Fruit fly (Drosophila melanogaster) whole organism: ENCODE data around the gene gw.

Source experiments
- CG8478 ChIP-seq: fragments of >200 bp; optimal IDR thresholded peaks from 2 replicates; lab custom pipeline; 2018; ENCODE audit warnings: inconsistent platforms
- Dll ChIP-seq: fragments of >200 bp; optimal IDR thresholded peaks from 2 replicates; lab custom pipeline; 2017
- EcR ChIP-seq, 2 experiments: fragments of >200 bp; optimal IDR thresholded peaks; 2 replicates each; lab custom pipeline; 2017; ENCODE audit warnings: missing biosample characterization in 2 of 2, missing genetic modification characterization in 2 of 2, missing genetic modification reagents in 2 of 2
- pan ChIP-seq: fragments of >200 bp; optimal IDR thresholded peaks from 2 replicates; lab custom pipeline; 2017
- psq ChIP-seq: fragments of >200 bp; optimal IDR thresholded peaks from 2 replicates; lab custom pipeline; 2017
- usp ChIP-seq: fragments of >200 bp; optimal IDR thresholded peaks from 2 replicates; lab custom pipeline; 2017; ENCODE audit warnings: missing biosample characterization, missing genetic modification characterization, mixed read lengths

gw gene

DNA sequence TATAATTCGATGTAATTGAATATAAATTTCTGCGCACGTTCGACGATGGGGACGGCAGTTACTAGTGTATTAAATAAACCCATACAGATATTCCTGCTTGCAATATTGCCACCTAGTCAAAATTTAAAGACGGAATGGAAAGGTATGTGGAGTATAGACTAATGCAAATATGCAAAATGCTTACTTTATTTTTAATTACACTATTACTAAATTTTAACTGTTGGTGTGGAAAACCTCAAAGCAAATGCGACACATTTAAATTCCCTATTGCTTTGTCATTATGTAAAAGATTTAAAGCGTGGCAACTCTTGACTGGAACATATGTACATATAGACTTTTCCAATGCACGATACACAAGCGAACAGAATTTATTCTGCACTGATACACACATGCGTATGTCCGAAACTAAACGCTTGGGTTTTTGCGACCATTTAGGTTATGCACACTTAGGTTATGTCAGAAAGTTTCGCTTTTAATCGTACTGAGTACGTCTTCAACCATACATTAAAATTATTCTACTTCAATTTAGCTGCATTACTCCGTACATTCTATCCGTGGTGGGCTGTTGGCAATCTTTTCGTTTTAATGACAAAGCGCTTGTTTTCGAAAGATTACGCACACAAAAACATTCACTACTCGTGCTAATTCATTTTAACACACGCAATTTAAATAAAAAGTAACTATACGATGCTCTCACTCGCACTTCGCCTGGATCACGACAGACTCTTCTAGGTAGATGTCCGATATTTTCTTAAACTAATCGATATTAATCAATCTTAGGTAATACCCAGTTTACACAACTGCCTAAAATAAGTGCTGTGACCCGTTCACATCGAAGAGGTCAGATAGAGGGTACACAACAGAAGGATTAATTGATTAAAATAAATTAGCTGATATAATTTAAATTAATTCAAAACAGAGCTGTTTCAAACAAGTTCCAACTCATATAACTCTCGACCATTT lies at the start of gene gw:
TSS of gene gw (minus strand) at position 725 of the 963 bp plus-strand sequence.
- TF ChIP-seq CG8478 (lab: Kevin White, UChicago) (no peak), usp (GFP tag; lab: Kevin White, UChicago) (no peak), EcR (GFP tag; optimal IDR thresholded peaks at IDR 0.05; lab: Kevin White, UChicago) (no peak), Dll (no peak), psq (lab: Kevin White, UChicago) (no peak), pan (lab: Kevin White, UChicago) (no peak)

- TF ChIP-seq pan (lab: Kevin White, UChicago) = no peak
These were observed 49.3 kb upstream of the gw start for dm6 chr4:709730-710129.

- TF ChIP-seq pan (lab: Kevin White, UChicago) (no peak), Dll (no peak), CG8478 (lab: Kevin White, UChicago) (no peak), usp (GFP tag; lab: Kevin White, UChicago) (no peak), psq (lab: Kevin White, UChicago) (no peak), EcR (GFP tag; optimal IDR thresholded peaks at IDR 0.05; lab: Kevin White, UChicago) (no peak)
These were observed 48.3 kb upstream of the gw start for dm6 chr4:708665-709064.

dm6 chr4:706847-707246 lies 46.4 kb upstream of the gw start:
- no peak for TF ChIP-seq Dll
- no peak for TF ChIP-seq EcR (GFP tag; optimal IDR thresholded peaks at IDR 0.05; lab: Kevin White, UChicago)
- TF ChIP-seq pan (lab: Kevin White, UChicago) = no peak
- no peak for TF ChIP-seq usp (GFP tag; lab: Kevin White, UChicago)
- no peak for TF ChIP-seq psq (lab: Kevin White, UChicago)
- no peak for TF ChIP-seq CG8478 (lab: Kevin White, UChicago)

DNA sequence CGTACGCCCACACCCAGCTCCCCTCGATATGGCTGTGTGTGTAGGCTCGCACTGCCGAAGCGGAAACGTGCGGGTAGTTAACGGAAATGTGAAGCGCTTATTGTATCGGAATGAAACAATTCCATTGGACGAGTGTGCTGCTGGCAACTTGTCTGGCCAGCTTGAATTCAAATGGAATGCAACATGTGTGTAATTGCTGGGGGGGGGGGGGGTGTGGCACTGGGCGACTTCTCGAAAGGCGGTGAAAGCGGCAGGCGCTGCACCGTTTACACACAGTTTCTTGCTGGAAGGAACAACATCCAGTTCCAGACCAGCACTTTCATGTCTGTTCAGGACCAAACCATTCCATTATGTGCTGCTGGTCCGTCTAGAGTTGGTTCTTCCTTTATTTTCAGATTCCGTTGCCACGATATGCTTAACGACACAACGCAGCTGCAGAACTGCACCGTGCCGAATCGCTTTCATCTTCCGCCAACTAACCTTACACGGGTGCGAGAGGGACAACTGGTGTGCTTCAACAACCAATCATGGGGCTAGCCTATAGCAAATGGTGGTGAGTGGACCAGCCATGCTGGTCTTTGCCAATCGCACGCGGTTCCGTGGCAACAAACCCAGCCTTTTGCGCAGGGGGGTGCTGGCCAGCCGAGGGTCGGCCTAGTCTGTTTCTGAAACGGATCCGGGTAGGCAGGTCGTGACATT lies 43.7 kb upstream of the gw start:
- no peak for TF ChIP-seq Dll
- peak; percentile 65 for TF ChIP-seq pan (lab: Kevin White, UChicago)

DNA sequence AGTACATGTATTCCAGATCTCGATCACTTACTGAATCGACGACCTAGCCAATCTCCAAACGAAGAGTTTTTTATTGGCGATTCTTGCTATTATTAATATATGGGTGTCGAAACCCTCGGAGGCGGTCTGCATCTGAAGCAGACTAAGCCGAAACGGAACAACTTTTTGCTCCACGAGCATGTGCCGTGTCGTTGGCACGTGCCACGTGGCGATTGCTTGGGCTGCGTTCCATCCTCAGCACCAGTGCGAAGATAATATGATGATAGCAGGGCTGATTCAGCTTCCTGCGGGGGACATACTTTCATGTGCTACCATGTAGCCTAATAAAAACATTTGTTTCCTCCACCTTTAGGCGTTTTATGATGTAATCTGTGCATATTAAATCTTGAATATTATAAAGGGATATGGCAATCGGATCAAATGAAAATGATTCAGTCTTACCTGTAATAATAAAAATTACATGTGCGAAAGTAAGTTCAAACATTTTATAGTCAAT lies 42.4 kb upstream of the gw start:
- TF ChIP-seq Dll = no peak
- TF ChIP-seq EcR (GFP tag; optimal IDR thresholded peaks at IDR 0.05; lab: Kevin White, UChicago) = no peak
- no peak for TF ChIP-seq psq (lab: Kevin White, UChicago)
- TF ChIP-seq usp (GFP tag; lab: Kevin White, UChicago) = no peak
- TF ChIP-seq CG8478 (lab: Kevin White, UChicago) = no peak
- no peak for TF ChIP-seq pan (lab: Kevin White, UChicago)

- TF ChIP-seq usp (GFP tag; lab: Kevin White, UChicago) = no peak
- no peak for TF ChIP-seq Dll
- TF ChIP-seq CG8478 (lab: Kevin White, UChicago) = no peak
- no peak for TF ChIP-seq psq (lab: Kevin White, UChicago)
- no peak for TF ChIP-seq EcR (GFP tag; optimal IDR thresholded peaks at IDR 0.05; lab: Kevin White, UChicago)
- TF ChIP-seq pan (lab: Kevin White, UChicago) = no peak
These were observed 41.5 kb upstream of the gw start for dm6 chr4:701948-702347.

- no peak for TF ChIP-seq pan (lab: Kevin White, UChicago)
These were observed 37.1 kb upstream of the gw start, which contains the start of gene ey for dm6 chr4:697463-697862. Gene ey, plus strand, starts transcription at chr4:697689.

DNA sequence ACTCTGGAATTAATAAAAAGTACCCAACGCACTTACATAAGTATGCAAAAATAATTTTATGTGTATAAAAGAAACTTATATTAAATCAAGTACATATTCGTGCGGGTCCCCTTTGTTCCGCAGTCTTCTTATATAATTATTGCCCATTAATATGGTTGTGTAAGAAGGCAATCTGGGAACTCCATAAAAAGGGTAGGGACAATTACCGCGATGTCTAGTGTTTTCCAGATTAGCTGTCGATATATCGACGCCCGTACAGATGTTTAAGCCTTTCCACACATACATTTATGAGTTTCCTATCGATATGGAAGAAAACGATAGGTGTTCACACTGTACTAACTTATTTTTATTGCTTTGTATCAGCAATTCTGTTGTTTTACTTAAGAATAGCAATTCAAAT lies 36.2 kb upstream of the gw start:
- TF ChIP-seq usp (GFP tag; lab: Kevin White, UChicago) (no peak), EcR (GFP tag; optimal IDR thresholded peaks at IDR 0.05; lab: Kevin White, UChicago) (no peak), Dll (no peak), CG8478 (lab: Kevin White, UChicago) (no peak), pan (lab: Kevin White, UChicago) (no peak), psq (lab: Kevin White, UChicago) (no peak)

DNA sequence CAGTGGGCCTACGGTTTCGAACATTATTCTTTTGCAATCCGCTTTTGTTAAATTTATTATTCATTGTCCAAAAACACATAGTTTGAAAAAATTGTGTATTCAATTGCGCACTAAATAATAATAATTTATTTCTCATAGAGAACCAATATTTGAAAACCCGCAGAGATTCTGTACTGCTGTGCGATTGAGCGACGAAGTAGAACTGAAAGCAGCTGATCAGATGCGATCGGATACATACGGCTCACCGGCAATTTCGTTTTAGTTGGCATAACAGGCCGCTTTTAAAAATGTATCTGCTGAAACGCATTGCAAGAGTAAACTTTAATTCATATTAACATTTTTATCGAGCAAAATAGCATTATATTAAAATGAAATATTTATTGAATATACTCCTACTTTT lies 35.4 kb upstream of the gw start, which contains the start of gene myo:
TSS of gene myo (minus strand) at position 211 of the 400 bp plus-strand sequence.
- TF ChIP-seq usp (GFP tag; lab: Kevin White, UChicago) (no peak), Dll (no peak)

- TF ChIP-seq EcR (GFP tag; optimal IDR thresholded peaks at IDR 0.05; lab: Kevin White, UChicago) = no peak
These were observed 34.7 kb upstream of the gw start for dm6 chr4:694917-695720.
